Fruit fly (Drosophila melanogaster): ENCODE measurements around the gene png.
A peak's percentile ranks its signal among the peaks of the same experiment; 100 is the strongest.

png gene

dm6 chrX:1353322-1354212 lies 3.8 kb downstream of the png start, which contains the start of the genes CG12773 and CG11417 (continued):
- TF ChIP-seq CG11093 (GFP tag; IDR thresholded peaks at IDR 0.05) (no peak), CG17186 (GFP tag; optimal IDR thresholded peaks at IDR 0.05) (peak; percentile 10), hbn (GFP tag; IDR thresholded peaks at IDR 0.05; ENCODE audit: partially characterized antibody) (peak; percentile 76), bowl (GFP tag; IDR thresholded peaks at IDR 0.05) (no peak), CG34224 (GFP tag; IDR thresholded peaks at IDR 0.05; ENCODE audit: partially characterized antibody) (peak; percentile 90), tin (GFP tag; optimal IDR thresholded peaks at IDR 0.05) (no peak), Oaz (GFP tag; IDR thresholded peaks at IDR 0.05) (no peak), org-1 (GFP tag; optimal IDR thresholded peaks at IDR 0.05) (no peak), NfI (GFP tag; optimal IDR thresholded peaks at IDR 0.05) (no peak), jumu (GFP tag; optimal IDR thresholded peaks at IDR 0.05) (no peak), dm (GFP tag; optimal IDR thresholded peaks at IDR 0.05) (peak; percentile 91), seq (GFP tag; IDR thresholded peaks at IDR 0.05) (no peak), CG32772 (GFP tag; IDR thresholded peaks at IDR 0.05) (no peak), CG17385 (GFP tag; optimal IDR thresholded peaks at IDR 0.05) (no peak), B-H1 (GFP tag; IDR thresholded peaks at IDR 0.05) (no peak), bbx (GFP tag; IDR thresholded peaks at IDR 0.05; ENCODE audit: partially characterized antibody) (peak; percentile 90), CG1602 (GFP tag; optimal IDR thresholded peaks at IDR 0.05) (no peak), stwl (tag; optimal IDR thresholded peaks at IDR 0.05) (peak; percentile 46), NC2β (GFP tag; optimal IDR thresholded peaks at IDR 0.05) (no peak), CG1832 (GFP tag; optimal IDR thresholded peaks at IDR 0.05) (no peak), CG6791 (GFP tag; IDR thresholded peaks at IDR 0.05; ENCODE audit: partially characterized antibody) (peak; percentile 93), CG9876 (GFP tag; optimal IDR thresholded peaks at IDR 0.05) (no peak), CG12744 (GFP tag; optimal IDR thresholded peaks at IDR 0.05) (no peak), CG14710 (tag; optimal IDR thresholded peaks at IDR 0.05) (no peak), CG43689 (GFP tag; IDR thresholded peaks at IDR 0.05) (no peak), Ada2b (GFP tag; IDR thresholded peaks at IDR 0.05) (no peak), CG33557 (GFP tag; optimal IDR thresholded peaks at IDR 0.05) (no peak), cato (GFP tag; optimal IDR thresholded peaks at IDR 0.05; ENCODE audit: borderline replicate concordance) (no peak), CG12769 (tag; optimal IDR thresholded peaks at IDR 0.05) (no peak), HLH4C (GFP tag; IDR thresholded peaks at IDR 0.05; ENCODE audit: partially characterized antibody) (peak; percentile 93), Abd-B (GFP tag; optimal IDR thresholded peaks at IDR 0.05) (no peak), ab (GFP tag; optimal IDR thresholded peaks at IDR 0.05) (no peak), pho (GFP tag; optimal IDR thresholded peaks at IDR 0.05) (no peak), CG3407 (GFP tag; optimal IDR thresholded peaks at IDR 0.05) (no peak), CG4360 (GFP tag; IDR thresholded peaks at IDR 0.05) (no peak), tio (GFP tag; optimal IDR thresholded peaks at IDR 0.05) (no peak), CG2129 (GFP tag; IDR thresholded peaks at IDR 0.05; ENCODE audit: partially characterized antibody) (peak; percentile 49; the same call in 1 of the 2 replicates), esg (GFP tag; conservative IDR thresholded peaks at IDR 0.05) (no peak), CG6813 (GFP tag; optimal IDR thresholded peaks at IDR 0.05) (no peak), caup (GFP tag; optimal IDR thresholded peaks at IDR 0.05; ENCODE audit: severe bottlenecking) (no peak), CG13424 (tag; optimal IDR thresholded peaks at IDR 0.05) (no peak), fd64A (GFP tag; optimal IDR thresholded peaks at IDR 0.05) (no peak), CG18619 (GFP tag; optimal IDR thresholded peaks at IDR 0.05) (no peak), CG2712 (tag; optimal IDR thresholded peaks at IDR 0.05) (no peak), ssp (GFP tag; IDR thresholded peaks at IDR 0.05) (no peak), toy (GFP tag; IDR thresholded peaks at IDR 0.05) (no peak), Dip2 (GFP tag; IDR thresholded peaks at IDR 0.05) (no peak), Usf (GFP tag; optimal IDR thresholded peaks at IDR 0.05) (no peak), CG6854 (GFP tag; optimal IDR thresholded peaks at IDR 0.05) (no peak)
